Worm (Caenorhabditis elegans) whole organism, L4 larva: ENCODE data around the gene rsp-2.

Source experiments
- F37D6.2 ChIP-seq: sonication (generic microtip); optimal IDR thresholded peaks from 2 replicates; lab custom pipeline; 2016; ENCODE audit warnings: mild to moderate bottlenecking, missing genetic modification characterization, missing compliant biosample characterization
- R02D3.7 ChIP-seq: fragments of 150-350 bp; sonication (generic microtip); optimal IDR thresholded peaks from 3 replicates; lab custom pipeline; 2014; ENCODE audit warnings: missing biosample characterization, missing genetic modification characterization
- T20F7.1 ChIP-seq: fragments of 200-800 bp; sonication (Bioruptor generic); optimal IDR thresholded peaks from 2 replicates; lab custom pipeline; 2018; ENCODE audit warnings: mild to moderate bottlenecking, missing genetic modification characterization, missing compliant biosample characterization
- Y5F2A.4 ChIP-seq: fragments of 200-800 bp; sonication (Bioruptor generic); optimal IDR thresholded peaks from 2 replicates; lab custom pipeline; 2018; ENCODE audit warnings: mild to moderate bottlenecking, missing genetic modification characterization, missing compliant biosample characterization
- aha-1 ChIP-seq: fragments of 150-350 bp; peaks from one replicate; lab custom pipeline; 2014; ENCODE audit warnings: missing biosample characterization, missing genetic modification characterization
- ama-1 ChIP-seq: fragments of 150-350 bp; optimal IDR thresholded peaks from 2 replicates; lab custom pipeline; 2014; ENCODE audit warnings: inconsistent platforms, mixed read lengths
- ceh-44 ChIP-seq: fragments of 200-800 bp; sonication (Bioruptor generic); IDR thresholded peaks from 2 replicates; pipeline ENCODE4 v1.3.6; 2022; ENCODE audit warnings: missing genetic modification reagents, missing genetic modification characterization, missing compliant biosample characterization
- ceh-62 ChIP-seq: sonication (generic microtip); optimal IDR thresholded peaks from 2 replicates; lab custom pipeline; 2017; ENCODE audit warnings: missing biosample characterization, missing genetic modification characterization
- ces-1 ChIP-seq: fragments of 150-350 bp; sonication (generic microtip); optimal IDR thresholded peaks from 4 replicates; lab custom pipeline; 2014; ENCODE audit warnings: missing biosample characterization, missing genetic modification reagents, missing genetic modification characterization
- ctbp-1 ChIP-seq: fragments of 200-800 bp; sonication (Bioruptor generic); IDR thresholded peaks from 2 replicates; pipeline ENCODE4 v1.3.6; 2022; ENCODE audit warnings: missing genetic modification reagents, missing genetic modification characterization, missing compliant biosample characterization
- daf-12 ChIP-seq: fragments of 150-350 bp; optimal IDR thresholded peaks from 2 replicates; lab custom pipeline; 2014; ENCODE audit warnings: missing biosample characterization, missing genetic modification reagents, missing genetic modification characterization
- daf-16 ChIP-seq, 3 experiments: sonication (generic microtip); optimal IDR thresholded peaks; 2 replicates each; lab custom pipeline; 2016 to 2017; ENCODE audit warnings: missing genetic modification characterization in 3 of 3, missing genetic modification reagents in 3 of 3, mild to moderate bottlenecking in 2 of 3, missing compliant biosample characterization in 2 of 3, missing biosample characterization in 1 of 3, moderate library complexity in 1 of 3
- daf-19 ChIP-seq: fragments of 200-800 bp; sonication (Bioruptor generic); conservative IDR thresholded peaks from 2 replicates; pipeline ENCODE4 v1.3.6; 2022; ENCODE audit warnings: missing genetic modification characterization, missing compliant biosample characterization
- dmd-6 ChIP-seq: fragments of 200-800 bp; sonication (Bioruptor generic); IDR thresholded peaks from 2 replicates; pipeline ENCODE4 v1.3.6; 2022; ENCODE audit warnings: missing genetic modification reagents, missing genetic modification characterization, missing compliant biosample characterization
- dmd-9 ChIP-seq: fragments of 200-800 bp; sonication (Bioruptor generic); IDR thresholded peaks from 2 replicates; pipeline ENCODE4 v1.3.6; 2022; ENCODE audit warnings: missing genetic modification reagents, missing genetic modification characterization, missing compliant biosample characterization
- dve-1 ChIP-seq: sonication (generic microtip); optimal IDR thresholded peaks from 2 replicates; lab custom pipeline; 2017; ENCODE audit warnings: antibody characterized with exemption, mild to moderate bottlenecking, missing genetic modification characterization, missing compliant biosample characterization; ENCODE audit not compliant: insufficient read depth
- hif-1 ChIP-seq, 2 experiments: sonication (generic microtip); optimal IDR thresholded peaks; 2 replicates each; lab custom pipeline; 2016 to 2017; ENCODE audit warnings: missing compliant biosample characterization in 2 of 2, missing genetic modification characterization in 2 of 2, missing genetic modification reagents in 2 of 2, missing genotype in 2 of 2, mild to moderate bottlenecking in 1 of 2
- lin-13 ChIP-seq: fragments of 150-350 bp; optimal IDR thresholded peaks from 2 replicates; lab custom pipeline; 2014; ENCODE audit warnings: missing biosample characterization, missing genetic modification reagents, missing genetic modification characterization
- lin-39 ChIP-seq: fragments of 150-350 bp; optimal IDR thresholded peaks from 2 replicates; lab custom pipeline; 2014; ENCODE audit warnings: missing biosample characterization, missing genetic modification reagents, missing genetic modification characterization
- lir-3 ChIP-seq: sonication (generic microtip); optimal IDR thresholded peaks from 2 replicates; lab custom pipeline; 2016; ENCODE audit warnings: mild to moderate bottlenecking, missing genetic modification characterization, missing compliant biosample characterization
- madf-9 ChIP-seq: fragments of 200-800 bp; sonication (Bioruptor generic); conservative IDR thresholded peaks from 2 replicates; pipeline ENCODE4 v1.3.6; 2022; ENCODE audit warnings: missing genetic modification reagents, missing genetic modification characterization, missing compliant biosample characterization
- mdl-1 ChIP-seq, 2 experiments: fragments of 150-350 bp in 1 of 2; sonication (generic microtip) in 1 of 2; optimal IDR thresholded peaks; 2 replicates each; lab custom pipeline; 2014 to 2017; ENCODE audit warnings: missing biosample characterization in 2 of 2, missing genetic modification characterization in 2 of 2
- nhr-10 ChIP-seq: fragments of 150-350 bp; optimal IDR thresholded peaks from 2 replicates; lab custom pipeline; 2014; ENCODE audit warnings: missing biosample characterization, missing genetic modification characterization
- nhr-237 ChIP-seq: sonication (generic microtip); optimal IDR thresholded peaks from 2 replicates; lab custom pipeline; 2017; ENCODE audit warnings: missing biosample characterization, missing genetic modification characterization
- nhr-25 ChIP-seq: sonication (generic microtip); optimal IDR thresholded peaks from 2 replicates; lab custom pipeline; 2017; ENCODE audit warnings: missing genetic modification characterization, mild to moderate bottlenecking, missing compliant biosample characterization, antibody characterized with exemption, moderate library complexity, borderline replicate concordance; ENCODE audit not compliant: insufficient read depth
- nhr-28 ChIP-seq: fragments of 150-350 bp; optimal IDR thresholded peaks from 2 replicates; lab custom pipeline; 2014; ENCODE audit warnings: missing biosample characterization, missing genetic modification characterization
- nhr-48 ChIP-seq: sonication (generic microtip); optimal IDR thresholded peaks from 2 replicates; lab custom pipeline; 2016; ENCODE audit warnings: mild to moderate bottlenecking, missing genetic modification characterization, missing compliant biosample characterization
- nhr-6 ChIP-seq: fragments of 150-350 bp; optimal IDR thresholded peaks from 2 replicates; lab custom pipeline; 2014; ENCODE audit warnings: missing biosample characterization, missing genetic modification characterization
- nhr-76 ChIP-seq: fragments of 150-350 bp; optimal IDR thresholded peaks from 2 replicates; lab custom pipeline; 2014; ENCODE audit warnings: missing biosample characterization, missing genetic modification characterization
- nhr-77 ChIP-seq: fragments of 150-350 bp; optimal IDR thresholded peaks from 2 replicates; lab custom pipeline; 2014; ENCODE audit warnings: missing biosample characterization, missing genetic modification characterization
- php-3 ChIP-seq: fragments of 200-800 bp; sonication (Bioruptor generic); IDR thresholded peaks from 2 replicates; pipeline ENCODE4 v1.3.6; 2022; ENCODE audit warnings: missing genetic modification reagents, missing genetic modification characterization, missing compliant biosample characterization
- rbr-2 ChIP-seq: sonication (generic microtip); optimal IDR thresholded peaks from 2 replicates; lab custom pipeline; 2016; ENCODE audit warnings: missing genotype, missing genetic modification characterization, missing compliant biosample characterization
- saeg-2 ChIP-seq: fragments of 200-800 bp; sonication (Bioruptor generic); IDR thresholded peaks from 2 replicates; pipeline ENCODE4 v1.3.6; 2022; ENCODE audit warnings: missing genetic modification reagents, missing genetic modification characterization, missing compliant biosample characterization
- spr-1 ChIP-seq: sonication (generic microtip); optimal IDR thresholded peaks from 2 replicates; lab custom pipeline; 2016; ENCODE audit warnings: mild to moderate bottlenecking, missing genetic modification characterization, missing compliant biosample characterization
- tag-97 ChIP-seq: fragments of 200-800 bp; sonication (Bioruptor generic); IDR thresholded peaks from 2 replicates; pipeline ENCODE4 v1.3.6; 2022; ENCODE audit warnings: missing genetic modification characterization, missing compliant biosample characterization
- unc-130 ChIP-seq: sonication (generic microtip); optimal IDR thresholded peaks from 2 replicates; lab custom pipeline; 2016; ENCODE audit warnings: missing genetic modification reagents, missing genetic modification characterization, missing compliant biosample characterization
- zfp-2 ChIP-seq: sonication (generic microtip); optimal IDR thresholded peaks from 2 replicates; lab custom pipeline; 2016; ENCODE audit warnings: mild to moderate bottlenecking, missing genetic modification characterization, missing compliant biosample characterization
- zip-11 ChIP-seq: fragments of 200-800 bp; sonication (Bioruptor generic); IDR thresholded peaks from 2 replicates; pipeline ENCODE4 v1.3.6; 2022; ENCODE audit warnings: missing genetic modification characterization, missing compliant biosample characterization
- zip-2 ChIP-seq: fragments of 150-350 bp; optimal IDR thresholded peaks from 2 replicates; lab custom pipeline; 2014; ENCODE audit warnings: missing biosample characterization, missing genetic modification characterization

The rsp-2 gene

DNA sequence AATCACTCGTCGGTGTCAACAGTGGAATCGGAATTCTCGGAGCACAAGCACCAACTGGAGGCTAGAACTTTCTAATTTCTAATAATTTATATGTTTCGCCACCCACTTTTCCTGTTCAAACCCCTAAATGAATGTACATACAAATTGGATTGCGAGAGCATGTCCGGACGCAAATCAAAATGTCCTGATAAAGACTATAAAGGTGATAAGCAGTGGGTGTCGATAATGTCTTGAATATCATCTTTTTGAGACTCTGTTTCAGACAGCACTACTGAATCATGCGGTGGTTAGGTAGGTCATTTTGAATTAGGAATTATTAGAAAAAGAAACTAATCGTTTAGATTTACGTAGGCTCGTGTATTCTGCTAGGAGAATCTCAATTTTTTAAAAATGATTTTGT lies 4.0 kb downstream of the rsp-2 start, which contains the start of gene W02B12.1 (continued):
- no peak for TF ChIP-seq zfp-2 (tag; lab: Kevin White, UChicago)
- no peak for TF ChIP-seq nhr-76
- no peak for TF ChIP-seq nhr-6 (tag; lab: Kevin White, UChicago)
- TF ChIP-seq lin-13 (GFP tag; lab: Kevin White, UChicago) = no peak
- TF ChIP-seq dve-1 (tag; lab: Kevin White, UChicago) = peak; percentile 41
- TF ChIP-seq zip-11 (GFP tag; lab: Robert Waterston, UW) = no peak
- TF ChIP-seq ceh-62 (tag; lab: Kevin White, UChicago) = no peak
- TF ChIP-seq php-3 (GFP tag; lab: Robert Waterston, UW) = no peak
- TF ChIP-seq mdl-1 (tag; optimal IDR thresholded peaks at IDR 0.05; lab: Kevin White, UChicago) = no peak
- no peak for TF ChIP-seq nhr-77 (tag; lab: Kevin White, UChicago)
- TF ChIP-seq hif-1 (tag; optimal IDR thresholded peaks at IDR 0.05; lab: Kevin White, UChicago) = no peak
- no peak for TF ChIP-seq spr-1
- TF ChIP-seq zip-2 (tag; lab: Kevin White, UChicago) = no peak
- TF ChIP-seq lin-39 = no peak
- TF ChIP-seq nhr-28 (tag; lab: Kevin White, UChicago) = peak; percentile 38
- no peak for TF ChIP-seq rbr-2 (tag; lab: Kevin White, UChicago)
- no peak for TF ChIP-seq nhr-10 (tag; lab: Kevin White, UChicago)
- TF ChIP-seq madf-9 (GFP tag; lab: Robert Waterston, UW) = no peak
- no peak for TF ChIP-seq nhr-237 (tag; lab: Kevin White, UChicago)
- no peak for TF ChIP-seq unc-130
- no peak for TF ChIP-seq nhr-48 (tag; lab: Kevin White, UChicago)
- TF ChIP-seq T20F7.1 (GFP tag; lab: Kevin White, UChicago) = no peak
- TF ChIP-seq ces-1 (GFP tag; lab: Kevin White, UChicago) = no peak
- no peak for TF ChIP-seq ceh-44
- peak; percentile 70 for TF ChIP-seq aha-1 (tag; lab: Kevin White, UChicago)

DNA sequence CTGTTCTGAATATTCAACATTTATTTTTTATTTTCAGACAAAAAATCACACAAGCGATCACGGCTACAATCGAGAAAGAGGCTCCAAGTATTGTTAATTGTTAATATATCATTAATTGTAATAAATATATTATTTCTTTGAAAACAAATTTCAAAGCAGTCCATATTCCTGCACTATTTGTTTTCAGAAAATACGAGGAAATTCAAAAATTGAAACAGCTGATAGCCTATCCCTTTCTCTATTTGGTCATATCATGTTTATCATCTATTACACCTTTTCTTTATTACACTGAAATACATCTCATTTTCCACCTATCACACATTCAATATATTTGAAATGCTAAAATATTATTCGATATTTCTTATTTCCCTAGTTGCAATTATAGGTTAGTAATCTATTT lies 7.8 kb downstream of the rsp-2 start, which contains the start of gene W02B12.13:
TSS of gene W02B12.13 (plus strand) at position 301 of the 400 bp plus-strand sequence.
- TF ChIP-seq spr-1 = no peak
- TF ChIP-seq Y5F2A.4 (GFP tag; lab: Kevin White, UChicago) = no peak
- TF ChIP-seq ctbp-1 = no peak
- no peak for TF ChIP-seq R02D3.7
- TF ChIP-seq daf-12 (tag; lab: Kevin White, UChicago) = no peak
- no peak for TF ChIP-seq ceh-62 (tag; lab: Kevin White, UChicago)
- no peak for TF ChIP-seq tag-97 (GFP tag; lab: Robert Waterston, UW)
- TF ChIP-seq F37D6.2 (tag; lab: Kevin White, UChicago) = no peak
- TF ChIP-seq saeg-2 = no peak
- TF ChIP-seq ama-1 (lab: Kevin White, UChicago) = no peak
- no peak for TF ChIP-seq daf-19 (GFP tag; lab: Robert Waterston, UW)
- no peak for TF ChIP-seq lir-3
- TF ChIP-seq dmd-9 = no peak
- TF ChIP-seq mdl-1 (tag; optimal IDR thresholded peaks at IDR 0.05; lab: Kevin White, UChicago) = no peak
- TF ChIP-seq nhr-25 (tag; lab: Kevin White, UChicago) = no peak
- no peak for TF ChIP-seq dmd-6 (GFP tag; lab: Robert Waterston, UW)
- TF ChIP-seq aha-1 (tag; lab: Kevin White, UChicago) = no peak

DNA sequence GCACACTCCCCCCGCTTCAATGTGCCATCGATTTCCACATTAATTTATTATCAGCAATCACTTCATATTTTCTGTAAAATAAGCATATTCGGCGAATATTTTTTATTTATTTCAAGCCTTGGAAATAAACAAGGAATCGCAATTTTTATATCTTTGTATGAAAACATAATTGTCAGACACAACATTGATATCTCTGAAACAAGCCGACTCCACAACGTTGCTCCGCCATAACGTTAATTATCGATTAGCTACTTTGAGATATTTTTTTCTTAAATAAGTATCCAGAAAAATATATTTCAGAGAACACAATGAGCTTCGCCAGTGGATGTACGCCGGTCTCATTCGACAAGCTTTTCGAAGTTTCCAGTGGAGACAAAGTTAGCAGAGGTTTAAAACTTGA lies 8.9 kb downstream of the rsp-2 start, which contains the start of gene adbp-1:
TSS of gene adbp-1 (plus strand) at position 301 of the 400 bp plus-strand sequence.
- TF ChIP-seq spr-1 (no peak), daf-16 (GFP tag; optimal IDR thresholded peaks at IDR 0.05; lab: Kevin White, UChicago) (no peak), daf-16 (tag; optimal IDR thresholded peaks at IDR 0.05; lab: Kevin White, UChicago) (peak; percentile 5), nhr-10 (tag; lab: Kevin White, UChicago) (no peak)
- TF ChIP-seq, all 104 proteins: peak for 1
